Fruit fly (Drosophila melanogaster) whole organism, embryonic: Measurements from ENCODE around the gene CG7065.

ENCODE experiments used
- C15 ChIP-seq: fragments of 200-800 bp; sonication (Bioruptor generic); IDR thresholded peaks from 3 replicates; pipeline ENCODE4 v1.3.6; 2022; ENCODE audit warnings: missing biosample characterization, missing genetic modification characterization
- CG10147 ChIP-seq: fragments of 200-800 bp; sonication (Bioruptor generic); optimal IDR thresholded peaks from 2 replicates; lab custom pipeline; 2019; ENCODE audit warnings: missing biosample characterization, mild to moderate bottlenecking, missing genetic modification characterization, moderate library complexity
- CG10274 ChIP-seq: fragments of 200-800 bp; sonication (Bioruptor generic); optimal IDR thresholded peaks from 3 replicates; lab custom pipeline; 2017; ENCODE audit warnings: missing biosample characterization, mild to moderate bottlenecking, missing genetic modification characterization
- CG11093 ChIP-seq: fragments of 200-800 bp; sonication (Bioruptor generic); IDR thresholded peaks from 3 replicates; pipeline ENCODE4 v1.3.6; 2022; ENCODE audit warnings: missing biosample characterization, missing genetic modification characterization
- CG11247 ChIP-seq: fragments of 200-800 bp; sonication (Bioruptor generic); IDR thresholded peaks from 2 replicates; pipeline ENCODE4 v1.3.6; 2022; ENCODE audit warnings: missing biosample characterization, missing genetic modification characterization
- CG11723 ChIP-seq: fragments of 200-800 bp; sonication (Bioruptor generic); optimal IDR thresholded peaks from 2 replicates; lab custom pipeline; 2017; ENCODE audit warnings: missing biosample characterization, mild to moderate bottlenecking, missing genetic modification characterization
- CG12219 ChIP-seq: fragments of 200-800 bp; sonication (Bioruptor generic); optimal IDR thresholded peaks from 3 replicates; lab custom pipeline; 2018; ENCODE audit warnings: missing biosample characterization, mild to moderate bottlenecking, missing genetic modification characterization
- CG13424 ChIP-seq: fragments of 200-800 bp; sonication (Bioruptor generic); optimal IDR thresholded peaks from 2 replicates; lab custom pipeline; 2019; ENCODE audit warnings: missing biosample characterization, mild to moderate bottlenecking, missing genetic modification characterization, moderate library complexity
- CG14014 ChIP-seq: fragments of 200-800 bp; sonication (Bioruptor generic); IDR thresholded peaks from 2 replicates; pipeline ENCODE4 v1.3.6; 2022; ENCODE audit warnings: missing biosample characterization, missing genetic modification characterization
- CG14441 ChIP-seq: fragments of 200-800 bp; sonication (Bioruptor generic); IDR thresholded peaks from 2 replicates; pipeline ENCODE4 v1.3.6; 2022; ENCODE audit warnings: missing biosample characterization, missing genetic modification characterization
- CG14965 ChIP-seq: fragments of 200-800 bp; sonication (Bioruptor generic); optimal IDR thresholded peaks from 2 replicates; lab custom pipeline; 2016; ENCODE audit warnings: missing biosample characterization, missing genetic modification characterization, borderline replicate concordance
- CG1647 ChIP-seq: fragments of 200-800 bp; sonication (Bioruptor generic); optimal IDR thresholded peaks from 3 replicates; lab custom pipeline; 2016; ENCODE audit warnings: missing biosample characterization, missing genetic modification characterization
- CG16813 ChIP-seq: fragments of 200-800 bp; sonication (Bioruptor generic); IDR thresholded peaks from 3 replicates; pipeline ENCODE4 v1.3.6; 2022; ENCODE audit warnings: missing biosample characterization, missing genetic modification characterization; ENCODE audit not compliant: partially characterized antibody
- CG17328 ChIP-seq: fragments of 200-800 bp; sonication (Bioruptor generic); IDR thresholded peaks from 2 replicates; pipeline ENCODE4 v1.3.6; 2022; ENCODE audit warnings: missing biosample characterization, missing genetic modification characterization
- CG17359 ChIP-seq: fragments of 200-800 bp; sonication (Bioruptor generic); optimal IDR thresholded peaks from 3 replicates; lab custom pipeline; 2018; ENCODE audit warnings: missing biosample characterization, mild to moderate bottlenecking, missing genetic modification characterization, moderate library complexity
- CG17385 ChIP-seq: fragments of 200-800 bp; sonication (Bioruptor generic); optimal IDR thresholded peaks from 3 replicates; lab custom pipeline; 2018; ENCODE audit warnings: missing biosample characterization, mild to moderate bottlenecking, missing genetic modification characterization
- CG1792 ChIP-seq: fragments of 200-800 bp; sonication (Bioruptor generic); optimal IDR thresholded peaks from 2 replicates; lab custom pipeline; 2016; ENCODE audit warnings: missing biosample characterization, missing genetic modification characterization
- CG2116 ChIP-seq: fragments of 200-800 bp; sonication (Bioruptor generic); optimal IDR thresholded peaks from 3 replicates; lab custom pipeline; 2018; ENCODE audit warnings: missing biosample characterization, mild to moderate bottlenecking, missing genetic modification characterization
- CG30020 ChIP-seq: fragments of 200-800 bp; optimal IDR thresholded peaks from 2 replicates; lab custom pipeline; 2019; ENCODE audit warnings: missing biosample characterization, mild to moderate bottlenecking, missing genetic modification characterization, moderate library complexity
- CG30403 ChIP-seq: fragments of 200-800 bp; sonication (Bioruptor generic); optimal IDR thresholded peaks from 3 replicates; lab custom pipeline; 2016; ENCODE audit warnings: missing biosample characterization, missing genetic modification characterization
- CG7928 ChIP-seq: fragments of 200-800 bp; sonication (Bioruptor generic); optimal IDR thresholded peaks from 2 replicates; lab custom pipeline; 2017; ENCODE audit warnings: missing biosample characterization, mild to moderate bottlenecking, missing genetic modification characterization
- CG9876 ChIP-seq: fragments of 200-800 bp; sonication (Bioruptor generic); optimal IDR thresholded peaks from 2 replicates; lab custom pipeline; 2016; ENCODE audit warnings: missing biosample characterization, missing genetic modification characterization
- CkIIα-i1 ChIP-seq: fragments of 200-800 bp; sonication (Bioruptor generic); IDR thresholded peaks from 2 replicates; pipeline ENCODE4 v1.3.6; 2022; ENCODE audit warnings: missing biosample characterization, missing genetic modification characterization
- CoRest ChIP-seq: fragments of 200-800 bp; sonication (Bioruptor generic); optimal IDR thresholded peaks from 3 replicates; lab custom pipeline; 2018; ENCODE audit warnings: missing biosample characterization, mild to moderate bottlenecking, missing genetic modification characterization, moderate library complexity
- Dad ChIP-seq: fragments of 200-800 bp; sonication (Bioruptor generic); optimal IDR thresholded peaks from 3 replicates; lab custom pipeline; 2016; ENCODE audit warnings: missing biosample characterization, missing genetic modification characterization
- E2f1 ChIP-seq: fragments of 200-800 bp; sonication (Bioruptor generic); IDR thresholded peaks from 2 replicates; pipeline ENCODE4 v1.3.6; 2022; ENCODE audit warnings: missing biosample characterization, missing genetic modification characterization
- ERR ChIP-seq: fragments of 200-800 bp; sonication (Bioruptor generic); optimal IDR thresholded peaks from 2 replicates; lab custom pipeline; 2016; ENCODE audit warnings: missing biosample characterization, missing genetic modification characterization
- Elba2 ChIP-seq: fragments of 200-800 bp; sonication (Bioruptor generic); optimal IDR thresholded peaks from 3 replicates; lab custom pipeline; 2016; ENCODE audit warnings: missing biosample characterization, missing genetic modification characterization
- H15 ChIP-seq: fragments of 200-800 bp; sonication (Bioruptor generic); IDR thresholded peaks from 3 replicates; pipeline ENCODE4 v1.3.6; 2022; ENCODE audit warnings: missing biosample characterization, missing genetic modification characterization
- HLHmδ ChIP-seq: fragments of 200-800 bp; sonication (Bioruptor generic); optimal IDR thresholded peaks from 2 replicates; lab custom pipeline; 2018; ENCODE audit warnings: missing biosample characterization, mild to moderate bottlenecking, missing genetic modification characterization, moderate library complexity
- MBD-R2 ChIP-seq: fragments of 200-800 bp; sonication (Bioruptor generic); IDR thresholded peaks from 2 replicates; pipeline ENCODE4 v1.3.6; 2022; ENCODE audit warnings: missing biosample characterization, missing genetic modification characterization
- NfI ChIP-seq: fragments of 200-800 bp; sonication (Bioruptor generic); optimal IDR thresholded peaks from 3 replicates; lab custom pipeline; 2018; ENCODE audit warnings: missing biosample characterization, mild to moderate bottlenecking, missing genetic modification characterization, moderate library complexity
- Ptx1 ChIP-seq: fragments of 200-800 bp; sonication (Bioruptor generic); IDR thresholded peaks from 2 replicates; pipeline ENCODE4 v1.3.6; 2022; ENCODE audit warnings: missing biosample characterization, missing genetic modification characterization
- Scr ChIP-seq: fragments of 200-800 bp; sonication (Bioruptor generic); IDR thresholded peaks from 2 replicates; pipeline ENCODE4 v1.3.6; 2022; ENCODE audit warnings: missing biosample characterization, missing genetic modification characterization; ENCODE audit not compliant: partially characterized antibody
- Xrp1 ChIP-seq: fragments of 200-800 bp; sonication (Bioruptor generic); IDR thresholded peaks from 2 replicates; pipeline ENCODE4 v1.3.6; 2022; ENCODE audit warnings: missing biosample characterization, missing genetic modification characterization
- ara ChIP-seq: fragments of 200-800 bp; sonication (Bioruptor generic); IDR thresholded peaks from 2 replicates; pipeline ENCODE4 v1.3.6; 2022; ENCODE audit warnings: missing biosample characterization, missing genetic modification characterization
- bbx ChIP-seq: fragments of 200-800 bp; sonication (Bioruptor generic); IDR thresholded peaks from 2 replicates; pipeline ENCODE4 v1.3.6; 2022; ENCODE audit warnings: missing biosample characterization, missing genetic modification characterization; ENCODE audit not compliant: partially characterized antibody
- cato ChIP-seq: fragments of 200-800 bp; sonication (Bioruptor generic); optimal IDR thresholded peaks from 2 replicates; lab custom pipeline; 2016; ENCODE audit warnings: missing biosample characterization, missing genetic modification characterization, borderline replicate concordance
- ems ChIP-seq: fragments of 200-800 bp; sonication (Bioruptor generic); optimal IDR thresholded peaks from 3 replicates; lab custom pipeline; 2016; ENCODE audit warnings: missing biosample characterization, missing genetic modification characterization
- gcm ChIP-seq: fragments of 200-800 bp; sonication (Bioruptor generic); optimal IDR thresholded peaks from 2 replicates; lab custom pipeline; 2019; ENCODE audit warnings: missing biosample characterization, mild to moderate bottlenecking, missing genetic modification characterization, moderate library complexity
- gfzf ChIP-seq: fragments of 200-800 bp; sonication (Bioruptor generic); optimal IDR thresholded peaks from 2 replicates; lab custom pipeline; 2016; ENCODE audit warnings: missing biosample characterization, mild to moderate bottlenecking, missing genetic modification characterization, moderate library complexity
- kay ChIP-seq: fragments of 200-800 bp; sonication (Bioruptor generic); optimal IDR thresholded peaks from 2 replicates; lab custom pipeline; 2016; ENCODE audit warnings: missing biosample characterization, missing genetic modification characterization
- luna ChIP-seq: fragments of 200-800 bp; sonication (Bioruptor generic); optimal IDR thresholded peaks from 2 replicates; lab custom pipeline; 2016; ENCODE audit warnings: missing biosample characterization, missing genetic modification characterization
- maf-S ChIP-seq: fragments of 200-800 bp; sonication (Bioruptor generic); optimal IDR thresholded peaks from 2 replicates; lab custom pipeline; 2016; ENCODE audit warnings: missing biosample characterization, missing genetic modification characterization
- pros ChIP-seq: fragments of 200-800 bp; sonication (Bioruptor generic); optimal IDR thresholded peaks from 3 replicates; lab custom pipeline; 2019; ENCODE audit warnings: missing biosample characterization, mild to moderate bottlenecking, missing genetic modification characterization, moderate library complexity
- sna ChIP-seq: fragments of 200-800 bp; sonication (Bioruptor generic); IDR thresholded peaks from 2 replicates; pipeline ENCODE4 v1.3.6; 2022; ENCODE audit warnings: missing biosample characterization, missing genetic modification characterization; ENCODE audit not compliant: partially characterized antibody
- stc ChIP-seq: fragments of 200-800 bp; sonication (Bioruptor generic); IDR thresholded peaks from 2 replicates; pipeline ENCODE4 v1.3.6; 2022; ENCODE audit warnings: missing biosample characterization, missing genetic modification characterization
- usp ChIP-seq: fragments of >200 bp; optimal IDR thresholded peaks from 2 replicates; lab custom pipeline; 2017; ENCODE audit warnings: missing biosample characterization, missing genetic modification characterization
- z ChIP-seq: fragments of 200-800 bp; sonication (Bioruptor generic); IDR thresholded peaks from 3 replicates; pipeline ENCODE4 v1.3.6; 2022; ENCODE audit warnings: missing biosample characterization, missing genetic modification characterization

CG7065 gene

dm6 chrX:9120828-9121754 lies 21.2 kb upstream of the CG7065 start (continued):
- TF ChIP-seq sna: no peak
- no peak for TF ChIP-seq MBD-R2 (GFP tag; lab: Robert Waterston, UW)
- TF ChIP-seq pros: no peak
- TF ChIP-seq Scr (GFP tag; lab: Robert Waterston, UW): no peak
- TF ChIP-seq CG14014 (GFP tag; lab: Robert Waterston, UW): peak; percentile 47
- peak; percentile 50 for TF ChIP-seq CG13424 (tag; lab: Kevin White, UChicago)
- no peak for TF ChIP-seq stc (GFP tag; lab: Robert Waterston, UW)
- peak; percentile 14 for TF ChIP-seq CG12219 (GFP tag; lab: Kevin White, UChicago)
- TF ChIP-seq CG2116 (GFP tag; lab: Kevin White, UChicago): peak; percentile 19
- peak; percentile 15 for TF ChIP-seq CG10147
- TF ChIP-seq Elba2 (GFP tag; lab: Kevin White, UChicago): no peak
- peak; percentile 19 for TF ChIP-seq CG1647
- TF ChIP-seq maf-S (GFP tag; lab: Kevin White, UChicago): no peak
- TF ChIP-seq CkIIα-i1 (GFP tag; lab: Robert Waterston, UW): no peak
- peak; percentile 31 for TF ChIP-seq ems (GFP tag; lab: Kevin White, UChicago)
- peak; percentile 28 for TF ChIP-seq NfI
- TF ChIP-seq CG16813 (GFP tag; lab: Robert Waterston, UW): no peak
- no peak for TF ChIP-seq CG30020
- TF ChIP-seq CG11723 (GFP tag; lab: Kevin White, UChicago): no peak
- TF ChIP-seq CG30403 (GFP tag; lab: Kevin White, UChicago): peak; percentile 36
- no peak for TF ChIP-seq z (GFP tag; lab: Robert Waterston, UW)
- no peak for TF ChIP-seq CG1792 (GFP tag; lab: Kevin White, UChicago)
- TF ChIP-seq cato (GFP tag; lab: Kevin White, UChicago): no peak
- TF ChIP-seq CG7928 (GFP tag; lab: Kevin White, UChicago): no peak
- peak; percentile 2 for TF ChIP-seq kay (GFP tag; lab: Kevin White, UChicago)
- TF ChIP-seq CoRest (tag; lab: Kevin White, UChicago): peak; percentile 31
- no peak for TF ChIP-seq CG11247
- no peak for TF ChIP-seq CG9876 (GFP tag; lab: Kevin White, UChicago)
- TF ChIP-seq CG17328 (GFP tag; lab: Robert Waterston, UW): peak; percentile 26; the same call in 1 of the 2 replicates
- TF ChIP-seq CG11093 (GFP tag; lab: Robert Waterston, UW): no peak
- TF ChIP-seq H15 (GFP tag; lab: Robert Waterston, UW): no peak
- peak; percentile 13 for TF ChIP-seq CG10274
- no peak for TF ChIP-seq usp (GFP tag; lab: Kevin White, UChicago)
- TF ChIP-seq ara: no peak
- no peak for TF ChIP-seq bbx
- TF ChIP-seq CG14965 (GFP tag; lab: Kevin White, UChicago): no peak
- 0 out of 2 replicates have a peak, but pooled peaks have one; percentile 32 for TF ChIP-seq E2f1 (GFP tag; lab: Robert Waterston, UW)
- TF ChIP-seq CG17385 (GFP tag; lab: Kevin White, UChicago): peak; percentile 57
- peak; percentile 48; the same call in 1 of the 2 replicates for TF ChIP-seq Xrp1 (GFP tag; lab: Robert Waterston, UW)
- no peak for TF ChIP-seq C15 (GFP tag; lab: Robert Waterston, UW)
- TF ChIP-seq gcm: peak; percentile 7
- TF ChIP-seq Ptx1 (GFP tag; lab: Robert Waterston, UW): peak; percentile 46; the same call in 1 of the 2 replicates
- no peak for TF ChIP-seq luna (GFP tag; lab: Kevin White, UChicago)
- TF ChIP-seq Dad (GFP tag; lab: Kevin White, UChicago): no peak
- TF ChIP-seq CG14441: no peak
- no peak for TF ChIP-seq ERR (GFP tag; lab: Kevin White, UChicago)
- no peak for TF ChIP-seq gfzf (GFP tag; lab: Kevin White, UChicago)
- no peak for TF ChIP-seq HLHmδ
- TF ChIP-seq CG17359 (tag; lab: Kevin White, UChicago): peak; percentile 66
